Worm (Caenorhabditis elegans) whole organism, late embryonic: Measurements from ENCODE around the gene skpt-1.
A peak's percentile ranks its signal among the peaks of the same experiment; 100 is the strongest.

ENCODE experiments used
- C38D4.7 ChIP-seq: fragments of 200-800 bp; sonication (Bioruptor generic); optimal IDR thresholded peaks from 2 replicates; lab custom pipeline; 2018; ENCODE audit warnings: mild to moderate bottlenecking, missing genetic modification characterization, moderate library complexity, missing compliant biosample characterization
- Y22D7AL.16 ChIP-seq: sonication (generic microtip); optimal IDR thresholded peaks from 2 replicates; lab custom pipeline; 2016; ENCODE audit warnings: missing genetic modification characterization, missing compliant biosample characterization
- ceh-22 ChIP-seq: sonication (generic microtip); optimal IDR thresholded peaks from 2 replicates; lab custom pipeline; 2017; ENCODE audit warnings: missing biosample characterization, missing genetic modification characterization
- ceh-24 ChIP-seq: sonication (generic microtip); optimal IDR thresholded peaks from 2 replicates; lab custom pipeline; 2016; ENCODE audit warnings: mild to moderate bottlenecking, missing genetic modification characterization, missing compliant biosample characterization
- ceh-30 ChIP-seq: fragments of 150-350 bp; optimal IDR thresholded peaks from 2 replicates; lab custom pipeline; 2014; ENCODE audit warnings: missing biosample characterization, missing genetic modification characterization
- ceh-48 ChIP-seq: sonication (generic microtip); optimal IDR thresholded peaks from 2 replicates; lab custom pipeline; 2016; ENCODE audit warnings: missing genetic modification characterization, inconsistent platforms, missing compliant biosample characterization
- ceh-6 ChIP-seq: fragments of 200-800 bp; sonication (Bioruptor generic); optimal IDR thresholded peaks from 2 replicates; lab custom pipeline; 2018; ENCODE audit warnings: mild to moderate bottlenecking, missing genetic modification characterization, missing compliant biosample characterization
- ceh-9 ChIP-seq: sonication (generic microtip); optimal IDR thresholded peaks from 2 replicates; lab custom pipeline; 2016; ENCODE audit warnings: mild to moderate bottlenecking, missing genetic modification characterization, inconsistent platforms, missing compliant biosample characterization
- che-1 ChIP-seq: sonication (generic microtip); optimal IDR thresholded peaks from 2 replicates; lab custom pipeline; 2016; ENCODE audit warnings: mild to moderate bottlenecking, missing genetic modification characterization, missing compliant biosample characterization
- dmd-4 ChIP-seq: sonication (generic microtip); optimal IDR thresholded peaks from 2 replicates; lab custom pipeline; 2016; ENCODE audit warnings: borderline replicate concordance, missing genetic modification characterization, missing compliant biosample characterization
- elt-2 ChIP-seq: sonication (generic microtip); optimal IDR thresholded peaks from 2 replicates; lab custom pipeline; 2016; ENCODE audit warnings: missing genetic modification reagents, missing genetic modification characterization, missing compliant biosample characterization
- elt-4 ChIP-seq: sonication (generic microtip); optimal IDR thresholded peaks from 2 replicates; lab custom pipeline; 2016; ENCODE audit warnings: missing genetic modification characterization, missing compliant biosample characterization
- fax-1 ChIP-seq: sonication (generic microtip); optimal IDR thresholded peaks from 2 replicates; lab custom pipeline; 2016; ENCODE audit warnings: missing genotype, missing genetic modification characterization, missing compliant biosample characterization
- fkh-10 ChIP-seq: fragments of 150-350 bp; optimal IDR thresholded peaks from 2 replicates; lab custom pipeline; 2014; ENCODE audit warnings: missing biosample characterization, missing genetic modification reagents, missing genetic modification characterization
- hlh-13 ChIP-seq: fragments of 200-800 bp; sonication (Bioruptor generic); optimal IDR thresholded peaks from 2 replicates; lab custom pipeline; 2018; ENCODE audit warnings: mild to moderate bottlenecking, missing genetic modification characterization, missing compliant biosample characterization
- hlh-15 ChIP-seq: sonication (generic microtip); optimal IDR thresholded peaks from 2 replicates; lab custom pipeline; 2016; ENCODE audit warnings: missing genetic modification characterization, missing compliant biosample characterization
- hlh-8 ChIP-seq: sonication (generic microtip); optimal IDR thresholded peaks from 2 replicates; lab custom pipeline; 2016; ENCODE audit warnings: missing genotype, missing genetic modification characterization, missing compliant biosample characterization
- lim-6 ChIP-seq: sonication (generic microtip); optimal IDR thresholded peaks from 2 replicates; lab custom pipeline; 2016; ENCODE audit warnings: missing genetic modification characterization, missing compliant biosample characterization
- lin-11 ChIP-seq: fragments of 200-800 bp; sonication (Bioruptor generic); optimal IDR thresholded peaks from 2 replicates; lab custom pipeline; 2018; ENCODE audit warnings: mild to moderate bottlenecking, missing genetic modification characterization, missing compliant biosample characterization
- madf-2 ChIP-seq: sonication (generic microtip); optimal IDR thresholded peaks from 2 replicates; lab custom pipeline; 2017; ENCODE audit warnings: missing genetic modification characterization, missing compliant biosample characterization
- mec-3 ChIP-seq: sonication (generic microtip); optimal IDR thresholded peaks from 2 replicates; lab custom pipeline; 2016; ENCODE audit warnings: borderline replicate concordance, missing genetic modification characterization, missing compliant biosample characterization
- nfya-1 ChIP-seq: sonication (generic microtip); optimal IDR thresholded peaks from 2 replicates; lab custom pipeline; 2017; ENCODE audit warnings: missing genetic modification characterization, mild to moderate bottlenecking, missing compliant biosample characterization, antibody characterized with exemption, moderate library complexity
- nhr-11 ChIP-seq: fragments of 150-350 bp; optimal IDR thresholded peaks from 2 replicates; lab custom pipeline; 2014; ENCODE audit warnings: missing biosample characterization, missing genetic modification characterization
- pag-3 ChIP-seq: sonication (generic microtip); optimal IDR thresholded peaks from 2 replicates; lab custom pipeline; 2016; ENCODE audit warnings: missing compliant biosample characterization, missing genetic modification characterization, borderline replicate concordance
- pax-1 ChIP-seq: fragments of 150-350 bp; optimal IDR thresholded peaks from 2 replicates; lab custom pipeline; 2014; ENCODE audit warnings: missing biosample characterization, missing genetic modification characterization
- pha-4 ChIP-seq: fragments of 150-350 bp; optimal IDR thresholded peaks from 2 replicates; lab custom pipeline; 2018; ENCODE audit warnings: missing biosample characterization, missing genetic modification reagents, missing genetic modification characterization
- pqm-1 ChIP-seq: sonication (generic microtip); optimal IDR thresholded peaks from 2 replicates; lab custom pipeline; 2016; ENCODE audit warnings: missing genetic modification characterization, missing compliant biosample characterization
- pros-1 ChIP-seq: fragments of 150-350 bp; optimal IDR thresholded peaks from 2 replicates; lab custom pipeline; 2014; ENCODE audit warnings: missing biosample characterization, missing genetic modification reagents, missing genetic modification characterization
- rnt-1 ChIP-seq: sonication (generic microtip); optimal IDR thresholded peaks from 2 replicates; lab custom pipeline; 2016; ENCODE audit warnings: missing genetic modification characterization, missing compliant biosample characterization
- sdc-2 ChIP-seq: sonication (generic microtip); optimal IDR thresholded peaks from 2 replicates; lab custom pipeline; 2016; ENCODE audit warnings: missing genotype, missing genetic modification characterization, missing compliant biosample characterization
- syd-9 ChIP-seq: sonication (generic microtip); optimal IDR thresholded peaks from 2 replicates; lab custom pipeline; 2016; ENCODE audit warnings: mild to moderate bottlenecking, missing genetic modification characterization, moderate library complexity, missing compliant biosample characterization
- tbx-2 ChIP-seq: sonication (generic microtip); optimal IDR thresholded peaks from 2 replicates; lab custom pipeline; 2016; ENCODE audit warnings: missing genetic modification characterization, missing compliant biosample characterization
- tbx-7 ChIP-seq: sonication (generic microtip); optimal IDR thresholded peaks from 2 replicates; lab custom pipeline; 2016; ENCODE audit warnings: missing genotype, missing genetic modification characterization, missing compliant biosample characterization
- ttx-3 ChIP-seq: sonication (generic microtip); optimal IDR thresholded peaks from 2 replicates; lab custom pipeline; 2016; ENCODE audit warnings: missing genetic modification reagents, missing genetic modification characterization, missing compliant biosample characterization
- unc-42 ChIP-seq: sonication (generic microtip); optimal IDR thresholded peaks from 2 replicates; lab custom pipeline; 2016; ENCODE audit warnings: missing genotype, missing genetic modification characterization, missing compliant biosample characterization
- unc-55 ChIP-seq: sonication (generic microtip); optimal IDR thresholded peaks from 2 replicates; lab custom pipeline; 2017; ENCODE audit warnings: missing biosample characterization, missing genetic modification reagents, missing genetic modification characterization
- zip-5 ChIP-seq: sonication (generic microtip); optimal IDR thresholded peaks from 2 replicates; lab custom pipeline; 2016; ENCODE audit warnings: missing genetic modification characterization, missing compliant biosample characterization
- ztf-16 ChIP-seq: sonication (generic microtip); optimal IDR thresholded peaks from 2 replicates; lab custom pipeline; 2017; ENCODE audit warnings: missing genetic modification characterization, missing compliant biosample characterization

Gene skpt-1

ce11 chrIII:5448177-5448576 is at the start of gene skpt-1:
TSS of gene skpt-1 (minus strand) at chrIII:5448395.
- peak; percentile 4 for TF ChIP-seq elt-2 (tag; lab: Kevin White, UChicago)
- peak; percentile 2 for TF ChIP-seq unc-42 (tag; lab: Kevin White, UChicago)
- TF ChIP-seq pag-3 = no peak
- peak; percentile 9 for TF ChIP-seq tbx-2 (tag; lab: Kevin White, UChicago)
- TF ChIP-seq che-1 (tag; lab: Kevin White, UChicago) = no peak
- no peak for TF ChIP-seq pqm-1 (tag; lab: Kevin White, UChicago)
- TF ChIP-seq nfya-1 (tag; lab: Kevin White, UChicago) = peak; percentile 8
- TF ChIP-seq sdc-2 (tag; lab: Kevin White, UChicago) = no peak
- TF ChIP-seq pax-1 = no peak
- TF ChIP-seq, all 69 proteins: peak for 4

ce11 chrIII:5495168-5495567 is 47.0 kb upstream of the skpt-1 start, which contains the start of gene R02F2.8:
TSS of gene R02F2.8 (minus strand) at chrIII:5495268.
- no peak for TF ChIP-seq ceh-9 (tag; lab: Kevin White, UChicago)
- no peak for TF ChIP-seq elt-4 (tag; lab: Kevin White, UChicago)
- no peak for TF ChIP-seq che-1 (tag; lab: Kevin White, UChicago)
- no peak for TF ChIP-seq syd-9
- TF ChIP-seq rnt-1 (tag; lab: Kevin White, UChicago) = no peak
- TF ChIP-seq hlh-13 = no peak
- TF ChIP-seq ceh-48 (tag; lab: Kevin White, UChicago) = no peak
- TF ChIP-seq ttx-3 = no peak

ce11 chrIII:5487087-5487603 is 39.0 kb upstream of the skpt-1 start, which contains the start of gene osg-1:
TSS of gene osg-1 (plus strand) at chrIII:5487553.
- TF ChIP-seq madf-2 (tag; lab: Kevin White, UChicago) = no peak
- TF ChIP-seq dmd-4 (tag; lab: Kevin White, UChicago) = no peak
- no peak for TF ChIP-seq fkh-10
- no peak for TF ChIP-seq sdc-2 (tag; lab: Kevin White, UChicago)
- no peak for TF ChIP-seq nhr-11
- TF ChIP-seq C38D4.7 (GFP tag; lab: Kevin White, UChicago) = no peak
- TF ChIP-seq pha-4 (tag; lab: Kevin White, UChicago) = no peak
- no peak for TF ChIP-seq che-1 (tag; lab: Kevin White, UChicago)
- TF ChIP-seq zip-5 (tag; lab: Kevin White, UChicago) = no peak
- no peak for TF ChIP-seq syd-9
- no peak for TF ChIP-seq ceh-30 (tag; lab: Kevin White, UChicago)
- no peak for TF ChIP-seq lin-11
- TF ChIP-seq pros-1 (tag; lab: Kevin White, UChicago) = no peak
- TF ChIP-seq ceh-22 (tag; lab: Kevin White, UChicago) = no peak
- no peak for TF ChIP-seq fax-1
- TF ChIP-seq ceh-9 (tag; lab: Kevin White, UChicago) = no peak
- no peak for TF ChIP-seq Y22D7AL.16 (tag; lab: Kevin White, UChicago)

ce11 chrIII:5486345-5486744 is 38.1 kb upstream of the skpt-1 start:
- no peak for TF ChIP-seq ceh-24 (tag; lab: Kevin White, UChicago)
- no peak for TF ChIP-seq che-1 (tag; lab: Kevin White, UChicago)
- TF ChIP-seq ttx-3 = no peak
- TF ChIP-seq hlh-8 (tag; lab: Kevin White, UChicago) = no peak
- no peak for TF ChIP-seq C38D4.7 (GFP tag; lab: Kevin White, UChicago)
- TF ChIP-seq unc-55 = peak; percentile 30

- no peak for TF ChIP-seq C38D4.7 (GFP tag; lab: Kevin White, UChicago)
- no peak for TF ChIP-seq ceh-6 (GFP tag; lab: Kevin White, UChicago)
- no peak for TF ChIP-seq ztf-16 (tag; lab: Kevin White, UChicago)
- no peak for TF ChIP-seq hlh-15 (tag; lab: Kevin White, UChicago)
- no peak for TF ChIP-seq tbx-7 (tag; lab: Kevin White, UChicago)
- TF ChIP-seq lim-6 (tag; lab: Kevin White, UChicago) = no peak
- no peak for TF ChIP-seq madf-2 (tag; lab: Kevin White, UChicago)
- no peak for TF ChIP-seq mec-3 (tag; lab: Kevin White, UChicago)
Observed at ce11 chrIII:5483738-5484315, 35.6 kb upstream of the skpt-1 start, which contains the start of the genes R02F2.7 and R02F2.4. TSS of gene R02F2.7 (minus strand) at chrIII:5483773. TSS of gene R02F2.4 (plus strand) at chrIII:5484289.
